Worm (Caenorhabditis elegans): ENCODE data around the gene H21P03.10.

Gene H21P03.10

DNA sequence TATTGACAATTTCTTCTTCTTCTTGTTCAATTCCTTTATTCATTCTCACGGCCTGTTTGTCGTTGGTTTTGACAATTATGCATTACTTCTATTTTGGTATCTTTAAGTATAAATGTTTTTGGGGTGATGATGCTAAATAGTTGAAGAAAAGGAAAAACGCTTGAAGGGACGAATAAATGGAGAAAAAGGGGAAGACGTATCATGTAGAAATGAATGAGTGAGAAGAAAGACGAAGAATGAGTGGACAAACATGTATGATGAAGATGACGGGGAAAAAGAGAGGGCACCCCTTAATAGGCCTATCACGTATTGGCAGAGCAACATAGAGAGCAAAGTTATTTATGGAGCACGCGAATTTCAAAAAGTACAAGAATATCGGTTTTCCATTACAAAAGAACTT is 48.1 kb downstream of the H21P03.10 start, which contains the start of gene M04B2.7:
M04B2.7 (minus strand) TSS at position 101 of the 400 bp plus-strand sequence.
- no peak for TF ChIP-seq sptf-1 (tag; optimal IDR thresholded peaks at IDR 0.05)
- no peak for TF ChIP-seq zag-1 (tag; optimal IDR thresholded peaks at IDR 0.05)
- no peak for TF ChIP-seq efl-1 (optimal IDR thresholded peaks at IDR 0.05)
- peak in 1 of 2 experiments; percentile 29 for TF ChIP-seq efl-1 (GFP tag; optimal IDR thresholded peaks at IDR 0.05 in 1 of 2)
- no peak for TF ChIP-seq lin-14 (GFP tag; optimal IDR thresholded peaks at IDR 0.05)
- no peak for TF ChIP-seq unc-30 (tag; optimal IDR thresholded peaks at IDR 0.05)
- no peak for TF ChIP-seq nhr-76 (tag; optimal IDR thresholded peaks at IDR 0.05)
- TF ChIP-seq unc-130 (tag; optimal IDR thresholded peaks at IDR 0.05): no peak

DNA sequence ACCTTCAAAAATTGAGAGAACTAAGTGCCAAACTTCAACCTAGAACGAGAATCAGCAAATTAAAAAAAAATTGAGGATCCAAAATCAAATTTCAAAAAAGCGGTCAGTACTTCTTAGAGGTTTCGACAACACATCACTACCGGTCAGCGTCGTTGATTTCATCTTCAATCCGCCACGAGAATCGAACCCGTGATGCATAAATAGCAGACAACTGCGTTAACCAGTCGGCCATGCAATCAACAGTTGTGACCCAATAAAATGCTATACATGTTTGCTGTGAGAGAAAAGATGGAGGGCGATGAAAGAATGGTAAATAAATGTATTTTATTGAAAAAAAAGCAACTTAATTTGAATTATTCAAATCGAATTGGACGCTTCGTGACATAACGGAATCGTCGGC is 49.2 kb downstream of the H21P03.10 start:
- TF ChIP-seq nhr-84 (tag; optimal IDR thresholded peaks at IDR 0.05): no peak
- no peak for TF ChIP-seq unc-62 (GFP tag; optimal IDR thresholded peaks at IDR 0.05)
- no peak for TF ChIP-seq sptf-1 (tag; optimal IDR thresholded peaks at IDR 0.05)
- no peak for TF ChIP-seq hlh-4 (tag; optimal IDR thresholded peaks at IDR 0.05)
- TF ChIP-seq egl-27 (tag; optimal IDR thresholded peaks at IDR 0.05): no peak
- peak; percentile 29 for TF ChIP-seq nhr-11 (tag; optimal IDR thresholded peaks at IDR 0.05)
- TF ChIP-seq ama-1 (optimal IDR thresholded peaks at IDR 0.05): peak; percentile 26
- TF ChIP-seq elt-3 (tag; optimal IDR thresholded peaks at IDR 0.05): peak in 5 of 6 experiments; percentile 17 to 84 (median 58)
- no peak for TF ChIP-seq ceh-90 (tag; optimal IDR thresholded peaks at IDR 0.05)
- TF ChIP-seq efl-3 (GFP tag; optimal IDR thresholded peaks at IDR 0.05): no peak
- TF ChIP-seq ets-5 (GFP tag; IDR thresholded peaks at IDR 0.05): no peak
- peak; percentile 68 for TF ChIP-seq dsc-1 (tag; optimal IDR thresholded peaks at IDR 0.05)
- no peak for TF ChIP-seq C34B4.2 (tag; optimal IDR thresholded peaks at IDR 0.05)
- no peak for TF ChIP-seq mab-9 (GFP tag; IDR thresholded peaks at IDR 0.05)
- TF ChIP-seq mef-2 (tag; optimal IDR thresholded peaks at IDR 0.05): no peak
- TF ChIP-seq tbx-2 (tag; optimal IDR thresholded peaks at IDR 0.05): peak; percentile 72
- peak; percentile 86 for TF ChIP-seq C16A3.4 (tag; optimal IDR thresholded peaks at IDR 0.05)
- peak; percentile 36 to 69 (median 67) for TF ChIP-seq dpl-1 (GFP tag; optimal IDR thresholded peaks at IDR 0.05)
- TF ChIP-seq pax-3 (tag; optimal IDR thresholded peaks at IDR 0.05): peak; percentile 20
- peak; percentile 37 for TF ChIP-seq fkh-8 (tag; optimal IDR thresholded peaks at IDR 0.05)
- TF ChIP-seq lsy-2 (tag; optimal IDR thresholded peaks at IDR 0.05): peak; percentile 65 to 87
- no peak for TF ChIP-seq ces-1 (GFP tag; optimal IDR thresholded peaks at IDR 0.05)
- TF ChIP-seq fkh-4 (tag; optimal IDR thresholded peaks at IDR 0.05; ENCODE audit: borderline replicate concordance): no peak
- TF ChIP-seq lin-15B (tag; optimal IDR thresholded peaks at IDR 0.05): peak; percentile 20
- TF ChIP-seq hlh-17 (GFP tag; optimal IDR thresholded peaks at IDR 0.05; ENCODE audit: borderline replicate concordance): no peak
- peak; percentile 28 for TF ChIP-seq F16B12.6 (tag; optimal IDR thresholded peaks at IDR 0.05)
- TF ChIP-seq irx-1 (tag; optimal IDR thresholded peaks at IDR 0.05): peak; percentile 66
- TF ChIP-seq elt-2 (tag; optimal IDR thresholded peaks at IDR 0.05): peak; percentile 40
- TF ChIP-seq lin-39 (tag; optimal IDR thresholded peaks at IDR 0.05): peak; percentile 28
- TF ChIP-seq grh-1 (GFP tag; IDR thresholded peaks at IDR 0.05): no peak
- peak; percentile 71 to 88 for TF ChIP-seq lin-35 (GFP tag; optimal IDR thresholded peaks at IDR 0.05)
- TF ChIP-seq ztf-4 (tag; optimal IDR thresholded peaks at IDR 0.05): peak; percentile 27
- TF ChIP-seq unc-86 (tag; optimal IDR thresholded peaks at IDR 0.05): peak; percentile 17
- TF ChIP-seq ceh-8 (GFP tag; optimal IDR thresholded peaks at IDR 0.05): no peak
- 0 out of 2 replicates have a peak, but pooled peaks have one; percentile 18 for TF ChIP-seq isw-1 (GFP tag; IDR thresholded peaks at IDR 0.05)
- TF ChIP-seq zag-1 (tag; optimal IDR thresholded peaks at IDR 0.05): no peak
- TF ChIP-seq zip-4 (GFP tag; optimal IDR thresholded peaks at IDR 0.05): peak; percentile 40
- TF ChIP-seq ceh-63 (GFP tag; optimal IDR thresholded peaks at IDR 0.05): no peak
- TF ChIP-seq alr-1 (tag; optimal IDR thresholded peaks at IDR 0.05; ENCODE audit: borderline replicate concordance): no peak
- peak; percentile 95 for TF ChIP-seq mep-1 (tag; optimal IDR thresholded peaks at IDR 0.05)
- peak; percentile 72 for TF ChIP-seq lir-3 (tag; optimal IDR thresholded peaks at IDR 0.05; ENCODE audit: poor library complexity)
- TF ChIP-seq nhr-85 (tag): peak; percentile 75
- peak; percentile 29; the same call in 1 of the 2 replicates for TF ChIP-seq ceh-88 (GFP tag; IDR thresholded peaks at IDR 0.05)
- TF ChIP-seq sox-4 (tag; optimal IDR thresholded peaks at IDR 0.05): no peak
- TF ChIP-seq nhr-76 (tag; optimal IDR thresholded peaks at IDR 0.05): no peak
- TF ChIP-seq unc-98 (GFP tag; IDR thresholded peaks at IDR 0.05): no peak

All from whole organism, L1 larva.